Worm (Caenorhabditis elegans) whole organism, L1 larva: ENCODE measurements around the gene eak-3.

Source experiments
- Y116A8C.19 ChIP-seq: sonication (generic microtip); optimal IDR thresholded peaks from 2 replicates; lab custom pipeline; 2016; ENCODE audit warnings: missing compliant biosample characterization, missing genetic modification characterization, borderline replicate concordance
- aha-1 ChIP-seq: fragments of 150-350 bp; optimal IDR thresholded peaks from 2 replicates; lab custom pipeline; 2014; ENCODE audit warnings: missing biosample characterization, missing genetic modification characterization
- alr-1 ChIP-seq: fragments of 200-800 bp; sonication (Bioruptor generic); optimal IDR thresholded peaks from 2 replicates; lab custom pipeline; 2018; ENCODE audit warnings: borderline replicate concordance, mild to moderate bottlenecking, missing genetic modification characterization, missing compliant biosample characterization
- aly-2 ChIP-seq: fragments of 150-350 bp; optimal IDR thresholded peaks from 2 replicates; lab custom pipeline; 2014; ENCODE audit warnings: missing biosample characterization, missing genetic modification characterization
- ama-1 ChIP-seq: fragments of 150-350 bp; optimal IDR thresholded peaks from 2 replicates; lab custom pipeline; 2014
- blmp-1 ChIP-seq: fragments of 150-350 bp; optimal IDR thresholded peaks from 2 replicates; lab custom pipeline; 2014; ENCODE audit warnings: missing biosample characterization, missing genetic modification characterization
- ceh-88 ChIP-seq: fragments of 200-800 bp; sonication (Bioruptor generic); IDR thresholded peaks from 2 replicates; pipeline ENCODE4 v1.3.6; 2022; ENCODE audit warnings: missing genetic modification characterization, missing compliant biosample characterization
- ceh-90 ChIP-seq: sonication (generic microtip); optimal IDR thresholded peaks from 2 replicates; lab custom pipeline; 2016; ENCODE audit warnings: missing genetic modification characterization, missing compliant biosample characterization
- dsc-1 ChIP-seq: sonication (generic microtip); optimal IDR thresholded peaks from 2 replicates; lab custom pipeline; 2016; ENCODE audit warnings: mild to moderate bottlenecking, missing genetic modification characterization, missing compliant biosample characterization
- efl-1 ChIP-seq, 4 experiments: fragments of 150-350 bp; optimal IDR thresholded peaks in 3 of 4; peaks in 1 of 4; 1 replicate in 1 of 4; 2 replicates in 3 of 4; lab custom pipeline; 2014; ENCODE audit warnings: missing biosample characterization in 2 of 4, missing genetic modification characterization in 2 of 4, missing genetic modification reagents in 2 of 4
- egl-13 ChIP-seq: sonication (generic microtip); optimal IDR thresholded peaks from 2 replicates; lab custom pipeline; 2016; ENCODE audit warnings: missing genotype, missing genetic modification reagents, missing genetic modification characterization, missing compliant biosample characterization
- fkh-10 ChIP-seq: sonication (generic microtip); optimal IDR thresholded peaks from 2 replicates; lab custom pipeline; 2017; ENCODE audit warnings: missing biosample characterization, missing genetic modification reagents, missing genetic modification characterization
- fkh-8 ChIP-seq: sonication (generic microtip); optimal IDR thresholded peaks from 2 replicates; lab custom pipeline; 2016; ENCODE audit warnings: mild to moderate bottlenecking, missing genetic modification characterization, missing compliant biosample characterization
- grh-1 ChIP-seq: fragments of 200-800 bp; sonication (Bioruptor generic); IDR thresholded peaks from 2 replicates; pipeline ENCODE4 v1.3.6; 2022; ENCODE audit warnings: missing genetic modification reagents, missing genetic modification characterization, missing compliant biosample characterization
- hlh-17 ChIP-seq: fragments of 200-800 bp; sonication (Bioruptor generic); optimal IDR thresholded peaks from 2 replicates; lab custom pipeline; 2018; ENCODE audit warnings: missing genetic modification characterization, mild to moderate bottlenecking, missing compliant biosample characterization, moderate library complexity, borderline replicate concordance
- hlh-4 ChIP-seq: sonication (generic microtip); optimal IDR thresholded peaks from 2 replicates; lab custom pipeline; 2016; ENCODE audit warnings: mild to moderate bottlenecking, missing genetic modification characterization, missing compliant biosample characterization
- irx-1 ChIP-seq: sonication (generic microtip); optimal IDR thresholded peaks from 2 replicates; lab custom pipeline; 2016; ENCODE audit warnings: missing genetic modification characterization, missing compliant biosample characterization
- jun-1 ChIP-seq: fragments of 150-350 bp; optimal IDR thresholded peaks from 2 replicates; lab custom pipeline; 2014; ENCODE audit warnings: missing biosample characterization, missing genetic modification reagents, missing genetic modification characterization
- lin-15B ChIP-seq: fragments of 150-350 bp; sonication (generic microtip); optimal IDR thresholded peaks from 3 replicates; lab custom pipeline; 2014; ENCODE audit warnings: missing biosample characterization, missing genetic modification characterization
- lir-3 ChIP-seq: sonication (generic microtip); optimal IDR thresholded peaks from 2 replicates; lab custom pipeline; 2016; ENCODE audit warnings: mild to moderate bottlenecking, missing genetic modification characterization, moderate library complexity, missing compliant biosample characterization; ENCODE audit not compliant: poor library complexity
- lsy-2 ChIP-seq, 2 experiments: fragments of 150-350 bp; optimal IDR thresholded peaks; 2 replicates each; lab custom pipeline; 2014; ENCODE audit warnings: missing biosample characterization in 2 of 2, missing genetic modification characterization in 2 of 2
- mdl-1 ChIP-seq, 2 experiments: fragments of 150-350 bp; optimal IDR thresholded peaks; 2 replicates each; lab custom pipeline; 2014 to 2017; ENCODE audit warnings: missing biosample characterization in 2 of 2, missing genetic modification characterization in 2 of 2, inconsistent platforms in 1 of 2
- mep-1 ChIP-seq: fragments of 150-350 bp; optimal IDR thresholded peaks from 2 replicates; lab custom pipeline; 2014; ENCODE audit warnings: missing biosample characterization, missing genetic modification characterization
- nhr-12 ChIP-seq: sonication (generic microtip); optimal IDR thresholded peaks from 2 replicates; lab custom pipeline; 2017; ENCODE audit warnings: missing biosample characterization, missing genetic modification characterization
- nhr-19 ChIP-seq: fragments of 200-800 bp; sonication (Bioruptor generic); conservative IDR thresholded peaks from 2 replicates; pipeline ENCODE4 v1.3.6; 2022; ENCODE audit warnings: missing genetic modification characterization, missing compliant biosample characterization
- nhr-28 ChIP-seq: fragments of 150-350 bp; optimal IDR thresholded peaks from 2 replicates; lab custom pipeline; 2014; ENCODE audit warnings: missing biosample characterization, missing genetic modification characterization
- nhr-77 ChIP-seq: fragments of 150-350 bp; optimal IDR thresholded peaks from 2 replicates; lab custom pipeline; 2014; ENCODE audit warnings: missing biosample characterization, missing genetic modification characterization
- nhr-84 ChIP-seq: sonication (generic microtip); optimal IDR thresholded peaks from 2 replicates; lab custom pipeline; 2017; ENCODE audit warnings: missing biosample characterization, missing genetic modification characterization
- pag-3 ChIP-seq: sonication (generic microtip); optimal IDR thresholded peaks from 2 replicates; lab custom pipeline; 2017; ENCODE audit warnings: missing genetic modification characterization, mild to moderate bottlenecking, missing compliant biosample characterization, antibody characterized with exemption, borderline replicate concordance; ENCODE audit not compliant: insufficient read depth
- pax-3 ChIP-seq: fragments of 200-800 bp; sonication (Bioruptor generic); optimal IDR thresholded peaks from 2 replicates; lab custom pipeline; 2018; ENCODE audit warnings: mild to moderate bottlenecking, missing genetic modification characterization, moderate library complexity, missing compliant biosample characterization
- rnt-1 ChIP-seq: sonication (generic microtip); optimal IDR thresholded peaks from 2 replicates; lab custom pipeline; 2016; ENCODE audit warnings: mild to moderate bottlenecking, missing genetic modification characterization, moderate library complexity, missing compliant biosample characterization
- skn-1 ChIP-seq: fragments of 150-350 bp; optimal IDR thresholded peaks from 2 replicates; lab custom pipeline; 2014; ENCODE audit warnings: missing biosample characterization, missing genetic modification characterization
- snpc-4 ChIP-seq: fragments of 150-350 bp; optimal IDR thresholded peaks from 2 replicates; lab custom pipeline; 2014; ENCODE audit warnings: missing biosample characterization, missing genetic modification characterization
- snu-23 ChIP-seq: sonication (generic microtip); optimal IDR thresholded peaks from 2 replicates; lab custom pipeline; 2016; ENCODE audit warnings: missing genetic modification characterization, missing compliant biosample characterization
- sup-37 ChIP-seq: fragments of 200-800 bp; sonication (Bioruptor generic); optimal IDR thresholded peaks from 2 replicates; lab custom pipeline; 2018; ENCODE audit warnings: mild to moderate bottlenecking, missing genetic modification characterization, missing compliant biosample characterization
- swsn-7 ChIP-seq: sonication (generic microtip); optimal IDR thresholded peaks from 2 replicates; lab custom pipeline; 2016; ENCODE audit warnings: missing genetic modification characterization, missing compliant biosample characterization
- tlp-1 ChIP-seq: fragments of 150-350 bp; optimal IDR thresholded peaks from 2 replicates; lab custom pipeline; 2014; ENCODE audit warnings: missing biosample characterization, missing genetic modification characterization
- unc-130 ChIP-seq: fragments of 150-350 bp; optimal IDR thresholded peaks from 2 replicates; lab custom pipeline; 2017; ENCODE audit warnings: missing biosample characterization, missing genetic modification characterization, inconsistent platforms
- unc-30 ChIP-seq: sonication (generic microtip); optimal IDR thresholded peaks from 2 replicates; lab custom pipeline; 2017; ENCODE audit warnings: missing biosample characterization, missing genetic modification characterization
- xbp-1 ChIP-seq: sonication (generic microtip); optimal IDR thresholded peaks from 2 replicates; lab custom pipeline; 2016; ENCODE audit warnings: missing genetic modification characterization, missing compliant biosample characterization
- ztf-11 ChIP-seq, 2 experiments: sonication (generic microtip); optimal IDR thresholded peaks; 2 replicates each; lab custom pipeline; 2016 to 2017; ENCODE audit warnings: missing genetic modification characterization in 2 of 2, missing biosample characterization in 1 of 2, missing compliant biosample characterization in 1 of 2

eak-3 gene

ce11 chrIII:1161946-1162345 is 14.4 kb downstream of the eak-3 start:
- TF ChIP-seq fkh-8 (tag; lab: Kevin White, UChicago) = peak; percentile 10
- TF ChIP-seq tlp-1 (tag; lab: Kevin White, UChicago) = no peak

ce11 chrIII:1151680-1152079 is 24.7 kb downstream of the eak-3 start, which contains the start of gene cdh-12:
cdh-12 (plus strand) TSS chrIII:1152044.
- no peak for TF ChIP-seq pax-3 (tag; lab: Kevin White, UChicago)
- peak; percentile 97 for TF ChIP-seq blmp-1 (tag; lab: Kevin White, UChicago)

ce11 chrIII:1149472-1149871 is 26.9 kb downstream of the eak-3 start:
- TF ChIP-seq blmp-1 (tag; lab: Kevin White, UChicago) (peak; percentile 96), ceh-90 (tag; lab: Kevin White, UChicago) (no peak)

ce11 chrIII:1147863-1148262 is 28.5 kb downstream of the eak-3 start:
- no peak for TF ChIP-seq skn-1
- peak; percentile 100 for TF ChIP-seq blmp-1 (tag; lab: Kevin White, UChicago)
- no peak for TF ChIP-seq ztf-11 (tag; optimal IDR thresholded peaks at IDR 0.05; lab: Kevin White, UChicago)

- TF ChIP-seq fkh-8 (tag; lab: Kevin White, UChicago) (no peak), efl-1 (optimal IDR thresholded peaks at IDR 0.05; lab: Kevin White, UChicago) (no peak), efl-1 (GFP tag; optimal IDR thresholded peaks at IDR 0.05 in 1 of 2; lab: Kevin White, UChicago) (peak in 1 of 2 experiments; percentile 76)
These were observed 31.5 kb downstream of the eak-3 start for ce11 chrIII:1144816-1145215.

- no peak for TF ChIP-seq nhr-28 (tag; lab: Kevin White, UChicago)
- peak; percentile 79 for TF ChIP-seq jun-1
- peak; percentile 92 for TF ChIP-seq snu-23 (GFP tag; lab: Kevin White, UChicago)
- peak; percentile 70 for TF ChIP-seq lin-15B (tag; lab: Kevin White, UChicago)
- no peak for TF ChIP-seq Y116A8C.19
- TF ChIP-seq mdl-1 (tag; optimal IDR thresholded peaks at IDR 0.05; lab: Kevin White, UChicago) = peak in 1 of 2 experiments; percentile 71
- no peak for TF ChIP-seq lir-3 (tag; lab: Kevin White, UChicago)
- no peak for TF ChIP-seq hlh-17 (GFP tag; lab: Kevin White, UChicago)
- TF ChIP-seq hlh-4 = no peak
- peak; percentile 73 for TF ChIP-seq sup-37 (GFP tag; lab: Kevin White, UChicago)
- peak; percentile 95 for TF ChIP-seq rnt-1 (tag; lab: Kevin White, UChicago)
- TF ChIP-seq ceh-88 = peak; percentile 37; the same call in 1 of the 2 replicates
- TF ChIP-seq unc-130 (tag; lab: Kevin White, UChicago) = peak; percentile 91
- peak; percentile 89 for TF ChIP-seq nhr-19 (GFP tag; lab: Robert Waterston, UW)
- TF ChIP-seq blmp-1 (tag; lab: Kevin White, UChicago) = peak; percentile 75
- peak; percentile 73 for TF ChIP-seq nhr-77 (tag; lab: Kevin White, UChicago)
- peak; percentile 85 for TF ChIP-seq aly-2
- peak; percentile 87 for TF ChIP-seq swsn-7 (tag; lab: Kevin White, UChicago)
- peak; percentile 62 for TF ChIP-seq egl-13
- no peak for TF ChIP-seq nhr-84 (tag; lab: Kevin White, UChicago)
- no peak for TF ChIP-seq alr-1 (tag; lab: Kevin White, UChicago)
- TF ChIP-seq grh-1 (GFP tag; lab: Robert Waterston, UW) = peak; percentile 88
- peak; percentile 59 for TF ChIP-seq snpc-4 (tag; lab: Kevin White, UChicago)
- no peak for TF ChIP-seq nhr-12 (tag; lab: Kevin White, UChicago)
- TF ChIP-seq fkh-10 (GFP tag; lab: Kevin White, UChicago) = peak; percentile 55
- peak; percentile 86 for TF ChIP-seq dsc-1 (tag; lab: Kevin White, UChicago)
- peak; percentile 94 to 99 for TF ChIP-seq efl-1 (optimal IDR thresholded peaks at IDR 0.05; lab: Kevin White, UChicago)
- peak; percentile 98 to 100 for TF ChIP-seq efl-1 (GFP tag; optimal IDR thresholded peaks at IDR 0.05 in 1 of 2; lab: Kevin White, UChicago)
- TF ChIP-seq lsy-2 (tag; optimal IDR thresholded peaks at IDR 0.05; lab: Kevin White, UChicago) = peak; percentile 92 to 93
- peak; percentile 50 for TF ChIP-seq ama-1 (lab: Kevin White, UChicago)
- peak; percentile 24 for TF ChIP-seq aha-1
- TF ChIP-seq unc-30 (tag; lab: Kevin White, UChicago) = no peak
- peak; percentile 84 for TF ChIP-seq irx-1 (tag; lab: Kevin White, UChicago)
- TF ChIP-seq pag-3 (tag; lab: Kevin White, UChicago) = no peak
- peak; percentile 84 for TF ChIP-seq xbp-1 (tag; lab: Kevin White, UChicago)
- TF ChIP-seq mep-1 = peak; percentile 97
These were observed 33.6 kb downstream of the eak-3 start, which contains the start of gene smr-1 for ce11 chrIII:1142798-1143197. smr-1 (plus strand) TSS chrIII:1143172.
